ENCODE assay signal across 2 fruit fly cellular contexts in the genomic region with DNA sequence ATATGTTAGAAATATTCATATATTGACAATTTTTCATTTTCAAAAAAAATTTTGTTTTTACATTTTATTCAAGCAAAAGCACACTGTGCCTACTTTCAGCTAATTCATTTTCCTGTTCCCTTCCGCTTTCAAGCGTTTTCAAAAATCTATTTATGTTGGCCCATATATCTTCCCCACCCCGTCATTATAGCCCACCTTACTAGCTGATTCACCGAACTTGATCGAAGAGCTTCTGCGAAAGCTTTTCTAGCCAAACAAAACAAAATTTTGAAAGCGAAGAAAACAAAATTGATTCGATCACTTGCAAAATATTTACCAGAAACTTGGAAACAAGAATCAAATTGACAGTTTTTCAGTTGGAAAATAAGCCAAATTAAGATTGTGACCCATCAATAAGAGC.
TF ChIP-seq lines count a peak whose summit lies in the region.

A gene (plus strand): TSS at position 311 of the 400 bp plus-strand sequence.

- TF ChIP-seq CTCF in whole organism, embryonic (GFP tag; optimal IDR thresholded peaks at IDR 0.05; lab: Kevin White, UChicago): no peak

TF ChIP-seq in whole organism, adult, 20 proteins besides CTCF, POLR2A, EP300 and RAD21:
- peak; percentile 84 for TF ChIP-seq kay (GFP tag; lab: Kevin White, UChicago; ENCODE audit: borderline replicate concordance)
- no peak for TF ChIP-seq CG33017 (tag; optimal IDR thresholded peaks at IDR 0.05; lab: Kevin White, UChicago)
- TF ChIP-seq CG12768 (GFP tag; optimal IDR thresholded peaks at IDR 0.05; lab: Kevin White, UChicago): no peak
- TF ChIP-seq toe (GFP tag; optimal IDR thresholded peaks at IDR 0.05; lab: Kevin White, UChicago): no peak

TF ChIP-seq in whole organism, embryonic, 481 proteins besides CTCF, POLR2A, EP300 and RAD21:
- no peak for TF ChIP-seq CG1603 (tag; optimal IDR thresholded peaks at IDR 0.05; lab: Kevin White, UChicago)
- no peak for TF ChIP-seq CG14667 (GFP tag; IDR thresholded peaks at IDR 0.05; lab: Robert Waterston, UW)
- no peak for TF ChIP-seq BEAF-32 (GFP tag; optimal IDR thresholded peaks at IDR 0.05; lab: Kevin White, UChicago)
- TF ChIP-seq row (GFP tag; IDR thresholded peaks at IDR 0.05; lab: Robert Waterston, UW): 0 out of 3 replicates have a peak, but pooled peaks have one; percentile 24
- no peak for TF ChIP-seq Blimp-1 (GFP tag; optimal IDR thresholded peaks at IDR 0.05; lab: Kevin White, UChicago)
- TF ChIP-seq Fer2 (tag; optimal IDR thresholded peaks at IDR 0.05; lab: Kevin White, UChicago): no peak
- TF ChIP-seq vnd (GFP tag; IDR thresholded peaks at IDR 0.05; lab: Robert Waterston, UW; ENCODE audit: partially characterized antibody): no peak
- peak; percentile 97 for TF ChIP-seq CG12769 (tag; optimal IDR thresholded peaks at IDR 0.05; lab: Kevin White, UChicago)
- no peak for TF ChIP-seq cas (GFP tag; IDR thresholded peaks at IDR 0.05; lab: Robert Waterston, UW)
- TF ChIP-seq p53 (GFP tag; optimal IDR thresholded peaks at IDR 0.05; lab: Kevin White, UChicago): no peak
- TF ChIP-seq Nf-YB (GFP tag; optimal IDR thresholded peaks at IDR 0.05; lab: Kevin White, UChicago): no peak
- no peak for TF ChIP-seq CG8924 (tag; optimal IDR thresholded peaks at IDR 0.05; lab: Kevin White, UChicago)
- TF ChIP-seq CG11723 (GFP tag; optimal IDR thresholded peaks at IDR 0.05; lab: Kevin White, UChicago): no peak
- TF ChIP-seq CG17802 (tag; optimal IDR thresholded peaks at IDR 0.05; lab: Kevin White, UChicago): no peak
- TF ChIP-seq CG18599 (GFP tag; optimal IDR thresholded peaks at IDR 0.05; lab: Kevin White, UChicago): no peak
- TF ChIP-seq ase (GFP tag; IDR thresholded peaks at IDR 0.05; lab: Robert Waterston, UW): no peak
- TF ChIP-seq fd96Cb (tag; optimal IDR thresholded peaks at IDR 0.05; lab: Kevin White, UChicago): no peak
- TF ChIP-seq CG30020 (tag; optimal IDR thresholded peaks at IDR 0.05; lab: Kevin White, UChicago): no peak
- TF ChIP-seq z (GFP tag; IDR thresholded peaks at IDR 0.05; lab: Robert Waterston, UW): no peak
- no peak for TF ChIP-seq ind (GFP tag; optimal IDR thresholded peaks at IDR 0.05; lab: Kevin White, UChicago)
- TF ChIP-seq Abd-B (GFP tag; optimal IDR thresholded peaks at IDR 0.05; lab: Kevin White, UChicago): no peak
- 0 out of 2 replicates have a peak, but pooled peaks have one; percentile 6 for TF ChIP-seq CG9932 (GFP tag; IDR thresholded peaks at IDR 0.05; lab: Robert Waterston, UW)
